Fruit fly (Drosophila melanogaster) S2 (cell line): ENCODE results near the gene Acp76A.

Experiments used
- CG8478 ChIP-seq: fragments of >200 bp; optimal IDR thresholded peaks from 2 replicates; lab custom pipeline; 2018
- CTCF ChIP-seq, 2 experiments: fragments of >200 bp; optimal IDR thresholded peaks; 2 replicates each; lab custom pipeline; 2018

dm6 chr3L:19044589-19045298 is 7.1 kb downstream of the Acp76A start:
- TF ChIP-seq CG8478 (lab: Kevin White, UChicago) (no peak), CTCF (optimal IDR thresholded peaks at IDR 0.05; lab: Kevin White, UChicago) (no peak)
